Worm (Caenorhabditis elegans) whole organism, L4 larva: ENCODE results near the gene K10C2.7.
A peak's percentile ranks its signal among the peaks of the same experiment; 100 is the strongest.

ENCODE experiments used
- F26F4.8 ChIP-seq: fragments of 200-800 bp; sonication (Bioruptor generic); conservative IDR thresholded peaks from 2 replicates; pipeline ENCODE4 v1.3.6; 2022; ENCODE audit warnings: missing genetic modification characterization, missing compliant biosample characterization
- F37D6.2 ChIP-seq: sonication (generic microtip); optimal IDR thresholded peaks from 2 replicates; lab custom pipeline; 2016; ENCODE audit warnings: mild to moderate bottlenecking, missing genetic modification characterization, missing compliant biosample characterization
- F44E2.7 ChIP-seq: fragments of 200-800 bp; sonication (Bioruptor generic); IDR thresholded peaks from 2 replicates; pipeline ENCODE4 v2.1.2; 2022; ENCODE audit warnings: missing genetic modification characterization, missing compliant biosample characterization
- R02D3.7 ChIP-seq: fragments of 150-350 bp; sonication (generic microtip); optimal IDR thresholded peaks from 3 replicates; lab custom pipeline; 2014; ENCODE audit warnings: missing biosample characterization, missing genetic modification characterization
- T20F7.1 ChIP-seq: fragments of 200-800 bp; sonication (Bioruptor generic); optimal IDR thresholded peaks from 2 replicates; lab custom pipeline; 2018; ENCODE audit warnings: mild to moderate bottlenecking, missing genetic modification characterization, missing compliant biosample characterization
- Y48G9A.11 ChIP-seq: fragments of 200-800 bp; sonication (Bioruptor generic); IDR thresholded peaks from 2 replicates; pipeline ENCODE4 v1.3.6; 2022; ENCODE audit warnings: missing genetic modification reagents, missing genetic modification characterization, missing compliant biosample characterization
- Y5F2A.4 ChIP-seq: fragments of 200-800 bp; sonication (Bioruptor generic); optimal IDR thresholded peaks from 2 replicates; lab custom pipeline; 2018; ENCODE audit warnings: mild to moderate bottlenecking, missing genetic modification characterization, missing compliant biosample characterization
- aha-1 ChIP-seq: fragments of 150-350 bp; peaks from one replicate; lab custom pipeline; 2014; ENCODE audit warnings: missing biosample characterization, missing genetic modification characterization
- aly-2 ChIP-seq: sonication (generic microtip); optimal IDR thresholded peaks from 2 replicates; lab custom pipeline; 2018; ENCODE audit warnings: missing biosample characterization, missing genetic modification characterization
- attf-4 ChIP-seq: sonication (generic microtip); optimal IDR thresholded peaks from 3 replicates; lab custom pipeline; 2017; ENCODE audit warnings: missing biosample characterization, missing genetic modification characterization
- ceh-82 ChIP-seq: sonication (generic microtip); optimal IDR thresholded peaks from 2 replicates; lab custom pipeline; 2017; ENCODE audit warnings: missing biosample characterization, missing genetic modification characterization
- cey-2 ChIP-seq: sonication (generic microtip); optimal IDR thresholded peaks from 3 replicates; lab custom pipeline; 2017; ENCODE audit warnings: missing genetic modification characterization, mild to moderate bottlenecking, missing compliant biosample characterization, antibody characterized with exemption, borderline replicate concordance; ENCODE audit not compliant: insufficient read depth
- daf-16 ChIP-seq, 3 experiments: sonication (generic microtip); optimal IDR thresholded peaks; 2 replicates each; lab custom pipeline; 2016 to 2017; ENCODE audit warnings: missing genetic modification characterization in 3 of 3, missing genetic modification reagents in 3 of 3, mild to moderate bottlenecking in 2 of 3, missing compliant biosample characterization in 2 of 3, missing biosample characterization in 1 of 3, moderate library complexity in 1 of 3
- daf-19 ChIP-seq: fragments of 200-800 bp; sonication (Bioruptor generic); conservative IDR thresholded peaks from 2 replicates; pipeline ENCODE4 v1.3.6; 2022; ENCODE audit warnings: missing genetic modification characterization, missing compliant biosample characterization
- dmd-6 ChIP-seq: fragments of 200-800 bp; sonication (Bioruptor generic); IDR thresholded peaks from 2 replicates; pipeline ENCODE4 v1.3.6; 2022; ENCODE audit warnings: missing genetic modification reagents, missing genetic modification characterization, missing compliant biosample characterization
- dmd-8 ChIP-seq: fragments of 200-800 bp; sonication (Bioruptor generic); IDR thresholded peaks from 2 replicates; pipeline ENCODE4 v1.3.6; 2022; ENCODE audit warnings: missing genetic modification characterization, missing compliant biosample characterization
- dmd-9 ChIP-seq: fragments of 200-800 bp; sonication (Bioruptor generic); IDR thresholded peaks from 2 replicates; pipeline ENCODE4 v1.3.6; 2022; ENCODE audit warnings: missing genetic modification reagents, missing genetic modification characterization, missing compliant biosample characterization
- duxl-1 ChIP-seq: sonication (generic microtip); optimal IDR thresholded peaks from 2 replicates; lab custom pipeline; 2016; ENCODE audit warnings: mild to moderate bottlenecking, missing genetic modification characterization, moderate library complexity, missing compliant biosample characterization; ENCODE audit not compliant: poor library complexity
- dve-1 ChIP-seq: sonication (generic microtip); optimal IDR thresholded peaks from 2 replicates; lab custom pipeline; 2017; ENCODE audit warnings: antibody characterized with exemption, mild to moderate bottlenecking, missing genetic modification characterization, missing compliant biosample characterization; ENCODE audit not compliant: insufficient read depth
- hmg-1.1 ChIP-seq: fragments of 200-800 bp; sonication (Bioruptor generic); IDR thresholded peaks from 2 replicates; pipeline ENCODE4 v1.3.6; 2022; ENCODE audit warnings: missing genetic modification reagents, missing genetic modification characterization, missing compliant biosample characterization
- lsy-2 ChIP-seq, 2 experiments: fragments of 150-350 bp in 1 of 2; sonication (generic microtip) in 1 of 2; optimal IDR thresholded peaks; 2 replicates each; lab custom pipeline; 2014 to 2017; ENCODE audit warnings: missing biosample characterization in 2 of 2, missing genetic modification characterization in 2 of 2
- madf-5 ChIP-seq, 2 experiments: fragments of 200-800 bp; sonication (Bioruptor generic); IDR thresholded peaks; 2 replicates each; pipeline ENCODE4 v1.3.6; 2022; ENCODE audit warnings: missing compliant biosample characterization in 2 of 2, missing genetic modification characterization in 2 of 2
- madf-9 ChIP-seq: fragments of 200-800 bp; sonication (Bioruptor generic); conservative IDR thresholded peaks from 2 replicates; pipeline ENCODE4 v1.3.6; 2022; ENCODE audit warnings: missing genetic modification reagents, missing genetic modification characterization, missing compliant biosample characterization
- mep-1 ChIP-seq: fragments of 150-350 bp; sonication (generic microtip); optimal IDR thresholded peaks from 3 replicates; lab custom pipeline; 2014; ENCODE audit warnings: missing biosample characterization, missing genetic modification characterization
- nhr-10 ChIP-seq: fragments of 150-350 bp; optimal IDR thresholded peaks from 2 replicates; lab custom pipeline; 2014; ENCODE audit warnings: missing biosample characterization, missing genetic modification characterization
- nhr-28 ChIP-seq: fragments of 150-350 bp; optimal IDR thresholded peaks from 2 replicates; lab custom pipeline; 2014; ENCODE audit warnings: missing biosample characterization, missing genetic modification characterization
- nhr-42 ChIP-seq: fragments of 200-800 bp; sonication (Bioruptor generic); IDR thresholded peaks from 2 replicates; pipeline ENCODE4 v1.3.6; 2022; ENCODE audit warnings: missing genetic modification characterization, missing compliant biosample characterization
- nhr-48 ChIP-seq: sonication (generic microtip); optimal IDR thresholded peaks from 2 replicates; lab custom pipeline; 2016; ENCODE audit warnings: mild to moderate bottlenecking, missing genetic modification characterization, missing compliant biosample characterization
- nhr-6 ChIP-seq: fragments of 150-350 bp; optimal IDR thresholded peaks from 2 replicates; lab custom pipeline; 2014; ENCODE audit warnings: missing biosample characterization, missing genetic modification characterization
- nhr-76 ChIP-seq: fragments of 150-350 bp; optimal IDR thresholded peaks from 2 replicates; lab custom pipeline; 2014; ENCODE audit warnings: missing biosample characterization, missing genetic modification characterization
- nhr-77 ChIP-seq: fragments of 150-350 bp; optimal IDR thresholded peaks from 2 replicates; lab custom pipeline; 2014; ENCODE audit warnings: missing biosample characterization, missing genetic modification characterization
- pha-4 ChIP-seq, 2 experiments: fragments of 150-350 bp in 1 of 2; fragments of 200-800 bp in 1 of 2; sonication (Bioruptor generic) in 1 of 2; IDR thresholded peaks in 1 of 2; optimal IDR thresholded peaks in 1 of 2; 2 replicates each; pipeline versions ENCODE4 v1.3.6 to Lab custom; 2014 to 2022; ENCODE audit warnings: missing genetic modification characterization in 2 of 2, missing genetic modification reagents in 2 of 2, missing biosample characterization in 1 of 2, missing compliant biosample characterization in 1 of 2
- php-3 ChIP-seq: fragments of 200-800 bp; sonication (Bioruptor generic); IDR thresholded peaks from 2 replicates; pipeline ENCODE4 v1.3.6; 2022; ENCODE audit warnings: missing genetic modification reagents, missing genetic modification characterization, missing compliant biosample characterization
- pqm-1 ChIP-seq: sonication (generic microtip); optimal IDR thresholded peaks from 2 replicates; lab custom pipeline; 2017; ENCODE audit warnings: missing biosample characterization, missing genetic modification characterization
- rbr-2 ChIP-seq: sonication (generic microtip); optimal IDR thresholded peaks from 2 replicates; lab custom pipeline; 2016; ENCODE audit warnings: missing genotype, missing genetic modification characterization, missing compliant biosample characterization
- set-16 ChIP-seq: fragments of 200-800 bp; sonication (Bioruptor generic); IDR thresholded peaks from 2 replicates; pipeline ENCODE4 v1.3.6; 2022; ENCODE audit warnings: missing genetic modification reagents, missing genetic modification characterization, missing compliant biosample characterization
- snpc-1.2 ChIP-seq: fragments of 200-800 bp; sonication (Bioruptor generic); IDR thresholded peaks from 2 replicates; pipeline ENCODE4 v1.3.6; 2022; ENCODE audit warnings: missing genetic modification reagents, missing genetic modification characterization, missing compliant biosample characterization
- tra-1 ChIP-seq: fragments of 200-800 bp; sonication (Bioruptor generic); IDR thresholded peaks from 2 replicates; pipeline ENCODE4 v1.3.6; 2022; ENCODE audit warnings: missing genetic modification reagents, missing genetic modification characterization, missing compliant biosample characterization
- unc-39 ChIP-seq: sonication (generic microtip); optimal IDR thresholded peaks from 2 replicates; lab custom pipeline; 2017; ENCODE audit warnings: missing biosample characterization, missing genetic modification characterization
- zag-1 ChIP-seq: fragments of 150-350 bp; optimal IDR thresholded peaks from 2 replicates; lab custom pipeline; 2014; ENCODE audit warnings: missing biosample characterization, missing genetic modification characterization
- zfp-3 ChIP-seq: fragments of 200-800 bp; sonication (Bioruptor generic); conservative IDR thresholded peaks from 2 replicates; pipeline ENCODE4 v1.3.6; 2022; ENCODE audit warnings: missing genetic modification reagents, missing genetic modification characterization, missing compliant biosample characterization
- ztf-11 ChIP-seq: fragments of 150-350 bp; optimal IDR thresholded peaks from 2 replicates; lab custom pipeline; 2014; ENCODE audit warnings: missing biosample characterization, missing genetic modification characterization
- ztf-7 ChIP-seq: fragments of 150-350 bp; optimal IDR thresholded peaks from 2 replicates; lab custom pipeline; 2014; ENCODE audit warnings: missing biosample characterization, missing genetic modification characterization

K10C2.7 gene

DNA sequence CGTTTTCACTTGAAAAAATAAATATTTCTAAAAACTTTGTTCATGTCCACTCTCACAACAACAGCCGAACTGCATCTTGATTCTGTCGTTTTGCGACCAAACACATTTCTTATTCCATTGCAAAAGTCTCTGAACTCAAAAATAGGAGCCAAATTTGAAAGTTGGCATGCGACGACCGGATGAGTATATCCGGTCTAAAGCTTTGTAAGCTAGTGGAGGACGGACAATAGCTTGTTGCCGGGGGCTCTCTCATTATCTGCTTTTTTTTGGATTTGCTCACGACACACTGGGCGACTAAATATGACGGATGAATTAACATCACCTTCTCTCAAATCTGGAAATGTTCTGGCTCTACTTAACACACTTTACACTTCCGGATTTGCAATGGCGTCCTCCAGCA, 18.5 kb upstream of the K10C2.7 start, which contains the start of gene K04E7.1:
Gene K04E7.1 (plus strand): TSS at position 301 of the 400 bp plus-strand sequence.
- TF ChIP-seq nhr-6 (tag; lab: Kevin White, UChicago): no peak
- TF ChIP-seq nhr-77 (tag; lab: Kevin White, UChicago): no peak
- TF ChIP-seq tra-1 (GFP tag; lab: Robert Waterston, UW): no peak
- TF ChIP-seq R02D3.7 (tag; lab: Kevin White, UChicago): no peak
- TF ChIP-seq pha-4 (GFP tag; IDR thresholded peaks at IDR 0.05; lab: Robert Waterston, UW): no peak
- TF ChIP-seq pha-4 (tag; optimal IDR thresholded peaks at IDR 0.05; lab: Kevin White, UChicago): no peak
- no peak for TF ChIP-seq duxl-1 (tag; lab: Kevin White, UChicago)
- TF ChIP-seq aha-1 (tag; lab: Kevin White, UChicago): peak; percentile 54
- no peak for TF ChIP-seq aly-2 (tag; lab: Kevin White, UChicago)
- no peak for TF ChIP-seq Y48G9A.11 (GFP tag; lab: Robert Waterston, UW)

DNA sequence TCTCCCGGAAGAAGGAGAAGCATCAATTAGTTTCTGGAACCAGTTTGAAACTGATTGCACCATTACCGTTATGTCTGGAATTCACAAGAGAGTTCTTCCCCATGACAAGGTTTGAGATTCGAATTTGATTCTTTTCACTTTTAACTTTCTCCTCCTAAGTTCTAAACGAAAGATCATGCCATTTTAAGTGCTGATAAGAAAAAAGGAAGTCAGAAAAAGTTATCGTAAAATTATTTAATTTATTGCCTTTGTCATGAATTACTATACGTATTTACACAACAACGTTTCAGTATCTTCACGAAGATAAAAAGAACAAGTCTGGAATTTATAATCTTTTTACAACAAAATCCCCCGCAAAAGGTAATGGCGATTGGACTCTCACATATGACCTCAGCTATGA, 16.9 kb upstream of the K10C2.7 start:
- TF ChIP-seq nhr-77 (tag; lab: Kevin White, UChicago) (peak; percentile 24), zfp-3 (GFP tag; lab: Robert Waterston, UW) (no peak), nhr-28 (tag; lab: Kevin White, UChicago) (peak; percentile 30), dve-1 (tag; lab: Kevin White, UChicago) (peak; percentile 21), dmd-6 (peak; percentile 43), pqm-1 (tag; lab: Kevin White, UChicago) (peak; percentile 27)
- TF ChIP-seq, all 104 proteins: peak for 5

DNA sequence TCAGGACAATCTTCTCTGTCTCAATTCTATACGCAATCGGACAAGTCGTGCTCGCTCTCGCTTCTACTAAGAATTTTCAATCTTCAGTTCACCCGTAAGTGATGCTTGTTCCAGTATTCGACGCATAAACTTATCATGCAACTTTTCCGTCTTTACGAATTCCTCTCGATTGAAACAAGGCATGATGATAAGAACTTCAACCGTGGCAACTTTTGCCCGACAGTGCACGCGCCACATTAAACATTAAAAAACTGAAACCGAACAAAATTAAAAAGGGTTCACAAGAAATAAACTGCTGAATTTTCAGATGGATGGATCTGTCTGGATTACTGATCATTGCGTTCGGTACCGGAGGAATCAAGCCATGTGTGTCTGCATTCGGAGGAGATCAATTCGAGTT, 15.2 kb upstream of the K10C2.7 start:
- TF ChIP-seq daf-19 (GFP tag; lab: Robert Waterston, UW): no peak
- TF ChIP-seq pqm-1 (tag; lab: Kevin White, UChicago): peak; percentile 57
- TF ChIP-seq, all 104 proteins: peak for 1

DNA sequence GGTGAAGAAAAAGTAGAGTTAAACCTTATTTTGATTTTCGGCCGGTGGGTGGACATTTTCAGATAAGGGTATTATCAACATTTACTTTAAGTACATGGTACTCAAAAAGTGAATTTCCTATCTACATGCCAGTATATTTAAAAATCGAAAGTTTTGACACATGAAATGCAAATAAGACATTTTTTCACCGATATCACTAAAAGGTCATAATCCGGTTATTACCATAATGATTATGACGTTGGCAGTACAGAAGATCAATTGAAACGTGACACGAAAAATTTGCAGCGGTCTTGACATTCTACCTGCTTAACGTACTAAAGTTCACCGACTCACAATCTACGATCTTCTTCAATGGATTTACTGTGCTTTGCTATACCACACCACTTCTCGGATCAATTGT, 14.7 kb upstream of the K10C2.7 start:
- TF ChIP-seq ztf-7 (tag; lab: Kevin White, UChicago) (no peak), Y48G9A.11 (GFP tag; lab: Robert Waterston, UW) (no peak), cey-2 (no peak), nhr-76 (tag; lab: Kevin White, UChicago) (no peak), madf-9 (no peak), rbr-2 (tag; lab: Kevin White, UChicago) (no peak), F37D6.2 (tag; lab: Kevin White, UChicago) (no peak), nhr-48 (peak; percentile 30), dmd-9 (no peak), nhr-10 (tag; lab: Kevin White, UChicago) (no peak), madf-5 (GFP tag; IDR thresholded peaks at IDR 0.05; lab: Robert Waterston, UW) (no peak), nhr-42 (GFP tag; lab: Robert Waterston, UW) (no peak), tra-1 (GFP tag; lab: Robert Waterston, UW) (peak; percentile 58; the same call in 1 of the 2 replicates), daf-16 (GFP tag; optimal IDR thresholded peaks at IDR 0.05; lab: Kevin White, UChicago) (no peak), daf-16 (tag; optimal IDR thresholded peaks at IDR 0.05; lab: Kevin White, UChicago) (no peak), ceh-82 (no peak), set-16 (GFP tag; lab: Robert Waterston, UW) (no peak), snpc-1.2 (GFP tag; lab: Robert Waterston, UW) (no peak), pqm-1 (tag; lab: Kevin White, UChicago) (no peak), php-3 (GFP tag; lab: Robert Waterston, UW) (no peak), T20F7.1 (no peak), dmd-6 (peak; percentile 69), ztf-11 (no peak), dmd-8 (GFP tag; lab: Robert Waterston, UW) (no peak), zag-1 (tag; lab: Kevin White, UChicago) (no peak), F44E2.7 (GFP tag; lab: Robert Waterston, UW) (no peak), F26F4.8 (no peak), hmg-1.1 (GFP tag; lab: Robert Waterston, UW) (no peak), duxl-1 (tag; lab: Kevin White, UChicago) (no peak), aly-2 (tag; lab: Kevin White, UChicago) (no peak), attf-4 (tag; lab: Kevin White, UChicago) (no peak), mep-1 (tag; lab: Kevin White, UChicago) (no peak), lsy-2 (tag; optimal IDR thresholded peaks at IDR 0.05; lab: Kevin White, UChicago) (no peak), dve-1 (tag; lab: Kevin White, UChicago) (peak; percentile 41), nhr-77 (tag; lab: Kevin White, UChicago) (peak; percentile 0), unc-39 (tag; lab: Kevin White, UChicago) (no peak), Y5F2A.4 (no peak)
